Worm (Caenorhabditis elegans) whole organism, L1 larva: ENCODE results near the gene T09F3.7.
A peak's percentile ranks its signal among the peaks of the same experiment; 100 is the strongest.

Source experiments
- C04F5.9 ChIP-seq: sonication (generic microtip); optimal IDR thresholded peaks from 2 replicates; lab custom pipeline; 2016; ENCODE audit warnings: missing genetic modification characterization, missing compliant biosample characterization
- C16A3.4 ChIP-seq: fragments of 150-350 bp; optimal IDR thresholded peaks from 2 replicates; lab custom pipeline; 2014; ENCODE audit warnings: missing biosample characterization, missing genetic modification characterization
- C34B4.2 ChIP-seq: sonication (generic microtip); optimal IDR thresholded peaks from 2 replicates; lab custom pipeline; 2017; ENCODE audit warnings: mild to moderate bottlenecking, missing genetic modification characterization, missing compliant biosample characterization
- Y116A8C.19 ChIP-seq: sonication (generic microtip); optimal IDR thresholded peaks from 2 replicates; lab custom pipeline; 2016; ENCODE audit warnings: missing compliant biosample characterization, missing genetic modification characterization, borderline replicate concordance
- ceh-63 ChIP-seq: fragments of 200-800 bp; sonication (Bioruptor generic); optimal IDR thresholded peaks from 2 replicates; lab custom pipeline; 2018; ENCODE audit warnings: mild to moderate bottlenecking, missing genetic modification characterization, missing compliant biosample characterization
- ceh-82 ChIP-seq, 3 experiments: fragments of 150-350 bp in 1 of 3; sonication (generic microtip) in 2 of 3; optimal IDR thresholded peaks; 2 replicates each; lab custom pipeline; 2014 to 2017; ENCODE audit warnings: missing biosample characterization in 3 of 3, missing genetic modification characterization in 3 of 3
- ceh-90 ChIP-seq: sonication (generic microtip); optimal IDR thresholded peaks from 2 replicates; lab custom pipeline; 2016; ENCODE audit warnings: missing genetic modification characterization, missing compliant biosample characterization
- ces-1 ChIP-seq: fragments of 150-350 bp; optimal IDR thresholded peaks from 2 replicates; lab custom pipeline; 2014; ENCODE audit warnings: missing biosample characterization, missing genetic modification reagents, missing genetic modification characterization
- dsc-1 ChIP-seq: sonication (generic microtip); optimal IDR thresholded peaks from 2 replicates; lab custom pipeline; 2016; ENCODE audit warnings: mild to moderate bottlenecking, missing genetic modification characterization, missing compliant biosample characterization
- efl-1 ChIP-seq, 4 experiments: fragments of 150-350 bp; optimal IDR thresholded peaks in 3 of 4; peaks in 1 of 4; 1 replicate in 1 of 4; 2 replicates in 3 of 4; lab custom pipeline; 2014; ENCODE audit warnings: missing biosample characterization in 2 of 4, missing genetic modification characterization in 2 of 4, missing genetic modification reagents in 2 of 4
- egl-27 ChIP-seq, 2 experiments: fragments of 150-350 bp in 1 of 2; sonication (generic microtip); optimal IDR thresholded peaks; 3 replicates each; lab custom pipeline; 2017 to 2018; ENCODE audit warnings: missing biosample characterization in 2 of 2, missing genetic modification characterization in 2 of 2, missing genetic modification reagents in 2 of 2
- ets-5 ChIP-seq: fragments of 200-800 bp; sonication (Bioruptor generic); IDR thresholded peaks from 2 replicates; pipeline ENCODE4 v1.3.6; 2022; ENCODE audit warnings: missing genetic modification characterization, missing compliant biosample characterization
- fkh-10 ChIP-seq: sonication (generic microtip); optimal IDR thresholded peaks from 2 replicates; lab custom pipeline; 2017; ENCODE audit warnings: missing biosample characterization, missing genetic modification reagents, missing genetic modification characterization
- fkh-4 ChIP-seq: sonication (generic microtip); optimal IDR thresholded peaks from 2 replicates; lab custom pipeline; 2016; ENCODE audit warnings: missing compliant biosample characterization, missing genetic modification characterization, borderline replicate concordance
- fos-1 ChIP-seq: fragments of 150-350 bp; optimal IDR thresholded peaks from 2 replicates; lab custom pipeline; 2014; ENCODE audit warnings: missing biosample characterization, missing genetic modification characterization
- isw-1 ChIP-seq: fragments of 200-800 bp; sonication (Bioruptor generic); IDR thresholded peaks from 2 replicates; pipeline ENCODE4 v1.3.6; 2022; ENCODE audit warnings: missing genetic modification characterization, missing compliant biosample characterization
- lin-13 ChIP-seq: fragments of 150-350 bp; optimal IDR thresholded peaks from 2 replicates; lab custom pipeline; 2014; ENCODE audit warnings: missing biosample characterization, missing genetic modification reagents, missing genetic modification characterization
- lin-39 ChIP-seq: fragments of 150-350 bp; optimal IDR thresholded peaks from 2 replicates; lab custom pipeline; 2014; ENCODE audit warnings: missing biosample characterization, missing genetic modification reagents, missing genetic modification characterization
- lir-3 ChIP-seq: sonication (generic microtip); optimal IDR thresholded peaks from 2 replicates; lab custom pipeline; 2016; ENCODE audit warnings: mild to moderate bottlenecking, missing genetic modification characterization, moderate library complexity, missing compliant biosample characterization; ENCODE audit not compliant: poor library complexity
- mab-9 ChIP-seq: fragments of 200-800 bp; sonication (Bioruptor generic); IDR thresholded peaks from 2 replicates; pipeline ENCODE4 v1.3.6; 2022; ENCODE audit warnings: missing genetic modification reagents, missing genetic modification characterization, missing compliant biosample characterization
- mdl-1 ChIP-seq, 2 experiments: fragments of 150-350 bp; optimal IDR thresholded peaks; 2 replicates each; lab custom pipeline; 2014 to 2017; ENCODE audit warnings: missing biosample characterization in 2 of 2, missing genetic modification characterization in 2 of 2, inconsistent platforms in 1 of 2
- nhr-12 ChIP-seq: sonication (generic microtip); optimal IDR thresholded peaks from 2 replicates; lab custom pipeline; 2017; ENCODE audit warnings: missing biosample characterization, missing genetic modification characterization
- nhr-19 ChIP-seq: fragments of 200-800 bp; sonication (Bioruptor generic); conservative IDR thresholded peaks from 2 replicates; pipeline ENCODE4 v1.3.6; 2022; ENCODE audit warnings: missing genetic modification characterization, missing compliant biosample characterization
- nhr-20 ChIP-seq: sonication (generic microtip); optimal IDR thresholded peaks from 2 replicates; lab custom pipeline; 2016; ENCODE audit warnings: mild to moderate bottlenecking, missing genetic modification characterization, missing compliant biosample characterization
- nhr-237 ChIP-seq: fragments of 150-350 bp; optimal IDR thresholded peaks from 2 replicates; lab custom pipeline; 2014; ENCODE audit warnings: missing biosample characterization, missing genetic modification characterization
- nhr-28 ChIP-seq: fragments of 150-350 bp; optimal IDR thresholded peaks from 2 replicates; lab custom pipeline; 2014; ENCODE audit warnings: missing biosample characterization, missing genetic modification characterization
- nhr-47 ChIP-seq: sonication (generic microtip); optimal IDR thresholded peaks from 2 replicates; lab custom pipeline; 2016; ENCODE audit warnings: mild to moderate bottlenecking, missing genetic modification characterization, moderate library complexity, missing compliant biosample characterization
- nhr-84 ChIP-seq: sonication (generic microtip); optimal IDR thresholded peaks from 2 replicates; lab custom pipeline; 2017; ENCODE audit warnings: missing biosample characterization, missing genetic modification characterization
- nhr-85 ChIP-seq: sonication (generic microtip); peaks from one replicate; lab custom pipeline; 2016; ENCODE audit warnings: missing genetic modification characterization, inconsistent platforms, missing compliant biosample characterization
- nhr-90 ChIP-seq: sonication (generic microtip); optimal IDR thresholded peaks from 2 replicates; lab custom pipeline; 2016; ENCODE audit warnings: mild to moderate bottlenecking, missing genetic modification characterization, missing compliant biosample characterization; ENCODE audit not compliant: poor library complexity
- pag-3 ChIP-seq: sonication (generic microtip); optimal IDR thresholded peaks from 2 replicates; lab custom pipeline; 2017; ENCODE audit warnings: missing genetic modification characterization, mild to moderate bottlenecking, missing compliant biosample characterization, antibody characterized with exemption, borderline replicate concordance; ENCODE audit not compliant: insufficient read depth
- pax-3 ChIP-seq: fragments of 200-800 bp; sonication (Bioruptor generic); optimal IDR thresholded peaks from 2 replicates; lab custom pipeline; 2018; ENCODE audit warnings: mild to moderate bottlenecking, missing genetic modification characterization, moderate library complexity, missing compliant biosample characterization
- pqm-1 ChIP-seq: sonication (generic microtip); optimal IDR thresholded peaks from 3 replicates; lab custom pipeline; 2017; ENCODE audit warnings: missing biosample characterization, missing genetic modification characterization
- snpc-4 ChIP-seq: fragments of 150-350 bp; optimal IDR thresholded peaks from 2 replicates; lab custom pipeline; 2014; ENCODE audit warnings: missing biosample characterization, missing genetic modification characterization
- swsn-7 ChIP-seq: sonication (generic microtip); optimal IDR thresholded peaks from 2 replicates; lab custom pipeline; 2016; ENCODE audit warnings: missing genetic modification characterization, missing compliant biosample characterization
- unc-130 ChIP-seq: fragments of 150-350 bp; optimal IDR thresholded peaks from 2 replicates; lab custom pipeline; 2017; ENCODE audit warnings: missing biosample characterization, missing genetic modification characterization, inconsistent platforms
- unc-86 ChIP-seq: sonication (generic microtip); optimal IDR thresholded peaks from 2 replicates; lab custom pipeline; 2016; ENCODE audit warnings: missing genetic modification characterization, missing compliant biosample characterization
- unc-98 ChIP-seq: fragments of 200-800 bp; sonication (Bioruptor generic); IDR thresholded peaks from 2 replicates; pipeline ENCODE4 v1.3.6; 2022; ENCODE audit warnings: missing genetic modification characterization, missing compliant biosample characterization
- vab-15 ChIP-seq: sonication (generic microtip); optimal IDR thresholded peaks from 2 replicates; lab custom pipeline; 2017; ENCODE audit warnings: missing genotype, mild to moderate bottlenecking, missing genetic modification characterization, missing compliant biosample characterization
- xbp-1 ChIP-seq: sonication (generic microtip); optimal IDR thresholded peaks from 2 replicates; lab custom pipeline; 2016; ENCODE audit warnings: missing genetic modification characterization, missing compliant biosample characterization
- zip-4 ChIP-seq: fragments of 200-800 bp; sonication (Bioruptor generic); optimal IDR thresholded peaks from 2 replicates; lab custom pipeline; 2018; ENCODE audit warnings: mild to moderate bottlenecking, missing genetic modification characterization, moderate library complexity, missing compliant biosample characterization
- ztf-11 ChIP-seq, 2 experiments: sonication (generic microtip); optimal IDR thresholded peaks; 2 replicates each; lab custom pipeline; 2016 to 2017; ENCODE audit warnings: missing genetic modification characterization in 2 of 2, missing biosample characterization in 1 of 2, missing compliant biosample characterization in 1 of 2
- ztf-4 ChIP-seq: fragments of 150-350 bp; optimal IDR thresholded peaks from 2 replicates; lab custom pipeline; 2014; ENCODE audit warnings: missing biosample characterization, missing genetic modification characterization

The T09F3.7 gene

ce11 chrII:10395303-10395757 is 4.4 kb downstream of the T09F3.7 start, which contains the start of gene T09F3.4 (continued):
- TF ChIP-seq efl-1 (optimal IDR thresholded peaks at IDR 0.05; lab: Kevin White, UChicago) (peak; percentile 58 to 66), efl-1 (GFP tag; optimal IDR thresholded peaks at IDR 0.05 in 1 of 2; lab: Kevin White, UChicago) (peak; percentile 59 to 95), nhr-28 (no peak), ceh-90 (tag; lab: Kevin White, UChicago) (peak; percentile 86), ces-1 (no peak), swsn-7 (tag; lab: Kevin White, UChicago) (peak; percentile 77), nhr-47 (tag; lab: Kevin White, UChicago) (peak; percentile 81), ztf-4 (tag; lab: Kevin White, UChicago) (peak; percentile 0), unc-130 (peak; percentile 44), Y116A8C.19 (peak; percentile 33), unc-86 (tag; lab: Kevin White, UChicago) (peak; percentile 26), C04F5.9 (tag; lab: Kevin White, UChicago) (peak; percentile 74), isw-1 (GFP tag; lab: Robert Waterston, UW) (peak; percentile 48), pax-3 (peak; percentile 76), nhr-19 (GFP tag; lab: Robert Waterston, UW) (peak; percentile 75), fkh-10 (peak; percentile 21), ztf-11 (tag; optimal IDR thresholded peaks at IDR 0.05; lab: Kevin White, UChicago) (peak in 1 of 2 experiments; percentile 85), lin-39 (tag; lab: Kevin White, UChicago) (peak; percentile 31), ets-5 (GFP tag; lab: Robert Waterston, UW) (no peak), dsc-1 (tag; lab: Kevin White, UChicago) (peak; percentile 83), C16A3.4 (tag; lab: Kevin White, UChicago) (peak; percentile 38), nhr-84 (no peak), lin-13 (peak; percentile 10), nhr-237 (no peak), zip-4 (no peak), xbp-1 (tag; lab: Kevin White, UChicago) (peak; percentile 78), nhr-90 (tag; lab: Kevin White, UChicago) (peak; percentile 82), nhr-85 (tag; lab: Kevin White, UChicago) (peak; percentile 89), fkh-4 (tag; lab: Kevin White, UChicago) (peak; percentile 91), mdl-1 (tag; optimal IDR thresholded peaks at IDR 0.05; lab: Kevin White, UChicago) (no peak), lir-3 (peak; percentile 92), snpc-4 (peak; percentile 37)

ce11 chrII:10396578-10396977 is 5.6 kb downstream of the T09F3.7 start, which contains the start of gene T09F3.5:
TSS of gene T09F3.5 (plus strand) at chrII:10396878.
- TF ChIP-seq nhr-28 (no peak), nhr-12 (no peak), mab-9 (GFP tag; lab: Robert Waterston, UW) (no peak), nhr-20 (tag; lab: Kevin White, UChicago) (no peak), ceh-82 (tag; optimal IDR thresholded peaks at IDR 0.05; lab: Kevin White, UChicago) (no peak), fos-1 (tag; lab: Kevin White, UChicago) (no peak), pag-3 (tag; lab: Kevin White, UChicago) (no peak), ceh-63 (no peak), egl-27 (tag; optimal IDR thresholded peaks at IDR 0.05; lab: Kevin White, UChicago) (no peak), nhr-84 (no peak), C34B4.2 (tag; lab: Kevin White, UChicago) (no peak), ztf-11 (tag; optimal IDR thresholded peaks at IDR 0.05; lab: Kevin White, UChicago) (no peak), unc-98 (no peak), vab-15 (no peak), pqm-1 (tag; lab: Kevin White, UChicago) (no peak)
